Worm (Caenorhabditis elegans) whole organism, L4 larva: ENCODE measurements around the gene C33G3.4.

Source experiments
- F26F4.8 ChIP-seq: fragments of 200-800 bp; sonication (Bioruptor generic); conservative IDR thresholded peaks from 2 replicates; pipeline ENCODE4 v1.3.6; 2022; ENCODE audit warnings: missing genetic modification characterization, missing compliant biosample characterization
- F37D6.2 ChIP-seq: sonication (generic microtip); optimal IDR thresholded peaks from 2 replicates; lab custom pipeline; 2016; ENCODE audit warnings: mild to moderate bottlenecking, missing genetic modification characterization, missing compliant biosample characterization
- F49E8.2 ChIP-seq: sonication (generic microtip); optimal IDR thresholded peaks from 2 replicates; lab custom pipeline; 2016; ENCODE audit warnings: missing compliant biosample characterization, mild to moderate bottlenecking, missing genetic modification characterization, borderline replicate concordance
- T20F7.1 ChIP-seq: fragments of 200-800 bp; sonication (Bioruptor generic); optimal IDR thresholded peaks from 2 replicates; lab custom pipeline; 2018; ENCODE audit warnings: mild to moderate bottlenecking, missing genetic modification characterization, missing compliant biosample characterization
- T26A8.4 ChIP-seq: fragments of 200-800 bp; sonication (Bioruptor generic); IDR thresholded peaks from 2 replicates; pipeline ENCODE4 v1.3.6; 2022; ENCODE audit warnings: missing genetic modification characterization, missing compliant biosample characterization
- aha-1 ChIP-seq: fragments of 150-350 bp; peaks from one replicate; lab custom pipeline; 2014; ENCODE audit warnings: missing biosample characterization, missing genetic modification characterization
- aly-2 ChIP-seq: sonication (generic microtip); optimal IDR thresholded peaks from 2 replicates; lab custom pipeline; 2018; ENCODE audit warnings: missing biosample characterization, missing genetic modification characterization
- attf-4 ChIP-seq: sonication (generic microtip); optimal IDR thresholded peaks from 3 replicates; lab custom pipeline; 2017; ENCODE audit warnings: missing biosample characterization, missing genetic modification characterization
- cey-2 ChIP-seq: sonication (generic microtip); optimal IDR thresholded peaks from 3 replicates; lab custom pipeline; 2017; ENCODE audit warnings: missing genetic modification characterization, mild to moderate bottlenecking, missing compliant biosample characterization, antibody characterized with exemption, borderline replicate concordance; ENCODE audit not compliant: insufficient read depth
- ctbp-1 ChIP-seq: fragments of 200-800 bp; sonication (Bioruptor generic); IDR thresholded peaks from 2 replicates; pipeline ENCODE4 v1.3.6; 2022; ENCODE audit warnings: missing genetic modification reagents, missing genetic modification characterization, missing compliant biosample characterization
- daf-16 ChIP-seq, 3 experiments: sonication (generic microtip); optimal IDR thresholded peaks; 2 replicates each; lab custom pipeline; 2016 to 2017; ENCODE audit warnings: missing genetic modification characterization in 3 of 3, missing genetic modification reagents in 3 of 3, mild to moderate bottlenecking in 2 of 3, missing compliant biosample characterization in 2 of 3, missing biosample characterization in 1 of 3, moderate library complexity in 1 of 3
- dmd-6 ChIP-seq: fragments of 200-800 bp; sonication (Bioruptor generic); IDR thresholded peaks from 2 replicates; pipeline ENCODE4 v1.3.6; 2022; ENCODE audit warnings: missing genetic modification reagents, missing genetic modification characterization, missing compliant biosample characterization
- dmd-8 ChIP-seq: fragments of 200-800 bp; sonication (Bioruptor generic); IDR thresholded peaks from 2 replicates; pipeline ENCODE4 v1.3.6; 2022; ENCODE audit warnings: missing genetic modification characterization, missing compliant biosample characterization
- duxl-1 ChIP-seq: sonication (generic microtip); optimal IDR thresholded peaks from 2 replicates; lab custom pipeline; 2016; ENCODE audit warnings: mild to moderate bottlenecking, missing genetic modification characterization, moderate library complexity, missing compliant biosample characterization; ENCODE audit not compliant: poor library complexity
- egl-27 ChIP-seq: sonication (generic microtip); optimal IDR thresholded peaks from 3 replicates; lab custom pipeline; 2017; ENCODE audit warnings: missing biosample characterization, missing genetic modification reagents, missing genetic modification characterization
- egl-43 ChIP-seq: fragments of 200-800 bp; sonication (Bioruptor generic); IDR thresholded peaks from 2 replicates; pipeline ENCODE4 v1.3.6; 2022; ENCODE audit warnings: missing genetic modification reagents, missing genetic modification characterization, missing compliant biosample characterization
- gei-8 ChIP-seq: fragments of 200-800 bp; sonication (Bioruptor generic); optimal IDR thresholded peaks from 2 replicates; lab custom pipeline; 2018; ENCODE audit warnings: mild to moderate bottlenecking, missing genetic modification characterization, missing compliant biosample characterization
- hlh-11 ChIP-seq: fragments of 200-800 bp; sonication (Bioruptor generic); optimal IDR thresholded peaks from 2 replicates; lab custom pipeline; 2018; ENCODE audit warnings: mild to moderate bottlenecking, missing genetic modification characterization, missing compliant biosample characterization
- hlh-30 ChIP-seq: sonication (generic microtip); optimal IDR thresholded peaks from 2 replicates; lab custom pipeline; 2017; ENCODE audit warnings: antibody characterized with exemption, mild to moderate bottlenecking, missing genetic modification characterization, missing compliant biosample characterization; ENCODE audit not compliant: insufficient read depth
- hmg-1.1 ChIP-seq: fragments of 200-800 bp; sonication (Bioruptor generic); IDR thresholded peaks from 2 replicates; pipeline ENCODE4 v1.3.6; 2022; ENCODE audit warnings: missing genetic modification reagents, missing genetic modification characterization, missing compliant biosample characterization
- lim-7 ChIP-seq: fragments of 200-800 bp; sonication (Bioruptor generic); IDR thresholded peaks from 2 replicates; pipeline ENCODE4 v1.3.6; 2022; ENCODE audit warnings: missing genetic modification characterization, missing compliant biosample characterization
- lsy-2 ChIP-seq, 2 experiments: fragments of 150-350 bp in 1 of 2; sonication (generic microtip) in 1 of 2; optimal IDR thresholded peaks; 2 replicates each; lab custom pipeline; 2014 to 2017; ENCODE audit warnings: missing biosample characterization in 2 of 2, missing genetic modification characterization in 2 of 2
- mxl-2 ChIP-seq: fragments of 200-800 bp; sonication (Bioruptor generic); conservative IDR thresholded peaks from 2 replicates; pipeline ENCODE4 v1.3.6; 2022; ENCODE audit warnings: missing genetic modification reagents, missing genetic modification characterization, missing compliant biosample characterization
- nhr-102 ChIP-seq: sonication (generic microtip); optimal IDR thresholded peaks from 2 replicates; lab custom pipeline; 2016; ENCODE audit warnings: mild to moderate bottlenecking, missing genetic modification characterization, moderate library complexity, missing compliant biosample characterization
- nhr-11 ChIP-seq: fragments of 150-350 bp; optimal IDR thresholded peaks from 2 replicates; lab custom pipeline; 2014; ENCODE audit warnings: missing biosample characterization, missing genetic modification characterization
- nhr-41 ChIP-seq: fragments of 200-800 bp; sonication (Bioruptor generic); IDR thresholded peaks from 2 replicates; pipeline ENCODE4 v1.3.6; 2022; ENCODE audit warnings: missing genetic modification reagents, missing genetic modification characterization, missing compliant biosample characterization
- nhr-42 ChIP-seq: fragments of 200-800 bp; sonication (Bioruptor generic); IDR thresholded peaks from 2 replicates; pipeline ENCODE4 v1.3.6; 2022; ENCODE audit warnings: missing genetic modification characterization, missing compliant biosample characterization
- sdz-12 ChIP-seq: fragments of 200-800 bp; sonication (Bioruptor generic); optimal IDR thresholded peaks from 2 replicates; lab custom pipeline; 2018; ENCODE audit warnings: mild to moderate bottlenecking, missing genetic modification characterization, missing compliant biosample characterization
- snpc-4 ChIP-seq: fragments of 150-350 bp; optimal IDR thresholded peaks from 2 replicates; lab custom pipeline; 2014; ENCODE audit warnings: missing biosample characterization, missing genetic modification characterization
- tag-97 ChIP-seq: fragments of 200-800 bp; sonication (Bioruptor generic); IDR thresholded peaks from 2 replicates; pipeline ENCODE4 v1.3.6; 2022; ENCODE audit warnings: missing genetic modification characterization, missing compliant biosample characterization
- tra-1 ChIP-seq: fragments of 200-800 bp; sonication (Bioruptor generic); IDR thresholded peaks from 2 replicates; pipeline ENCODE4 v1.3.6; 2022; ENCODE audit warnings: missing genetic modification reagents, missing genetic modification characterization, missing compliant biosample characterization
- unc-39 ChIP-seq: sonication (generic microtip); optimal IDR thresholded peaks from 2 replicates; lab custom pipeline; 2017; ENCODE audit warnings: missing biosample characterization, missing genetic modification characterization
- unc-62 ChIP-seq, 3 experiments: fragments of 150-350 bp in 1 of 3; sonication (generic microtip); optimal IDR thresholded peaks in 2 of 3; peaks in 1 of 3; 1 replicate in 1 of 3; 2 replicates in 2 of 3; lab custom pipeline; 2014 to 2017; ENCODE audit warnings: missing biosample characterization in 3 of 3, missing genetic modification characterization in 3 of 3, missing genetic modification reagents in 3 of 3, missing genotype in 1 of 3
- vab-7 ChIP-seq: fragments of 200-800 bp; sonication (Bioruptor generic); IDR thresholded peaks from 2 replicates; pipeline ENCODE4 v1.3.6; 2022; ENCODE audit warnings: missing genetic modification reagents, missing genetic modification characterization, missing compliant biosample characterization
- zag-1 ChIP-seq: fragments of 150-350 bp; optimal IDR thresholded peaks from 2 replicates; lab custom pipeline; 2014; ENCODE audit warnings: missing biosample characterization, missing genetic modification characterization
- ztf-7 ChIP-seq: fragments of 150-350 bp; optimal IDR thresholded peaks from 2 replicates; lab custom pipeline; 2014; ENCODE audit warnings: missing biosample characterization, missing genetic modification characterization

C33G3.4 gene

ce11 chrX:14085208-14085607 lies 14.2 kb downstream of the C33G3.4 start, which contains the start of gene F16B12.1:
Gene F16B12.1, plus strand, starts transcription at chrX:14085508.
- no peak for TF ChIP-seq nhr-42 (GFP tag; lab: Robert Waterston, UW)
- TF ChIP-seq egl-43 (GFP tag; lab: Robert Waterston, UW) = no peak
- no peak for TF ChIP-seq aly-2 (tag; lab: Kevin White, UChicago)
- TF ChIP-seq lsy-2 (tag; optimal IDR thresholded peaks at IDR 0.05; lab: Kevin White, UChicago) = no peak
- no peak for TF ChIP-seq hlh-11 (tag; lab: Kevin White, UChicago)

- no peak for TF ChIP-seq T20F7.1
- TF ChIP-seq snpc-4 = no peak
- TF ChIP-seq gei-8 (GFP tag; lab: Kevin White, UChicago) = no peak
- TF ChIP-seq ctbp-1 = no peak
- TF ChIP-seq unc-39 = no peak
- no peak for TF ChIP-seq lim-7
- no peak for TF ChIP-seq nhr-41 (GFP tag; lab: Robert Waterston, UW)
- no peak for TF ChIP-seq tra-1 (GFP tag; lab: Robert Waterston, UW)
- no peak for TF ChIP-seq vab-7
- TF ChIP-seq attf-4 (tag; lab: Kevin White, UChicago) = no peak
- TF ChIP-seq nhr-102 = no peak
These were observed 19.1 kb downstream of the C33G3.4 start, which contains the start of gene dsl-4 for ce11 chrX:14090089-14090488. Gene dsl-4, plus strand, starts transcription at chrX:14090389.

DNA sequence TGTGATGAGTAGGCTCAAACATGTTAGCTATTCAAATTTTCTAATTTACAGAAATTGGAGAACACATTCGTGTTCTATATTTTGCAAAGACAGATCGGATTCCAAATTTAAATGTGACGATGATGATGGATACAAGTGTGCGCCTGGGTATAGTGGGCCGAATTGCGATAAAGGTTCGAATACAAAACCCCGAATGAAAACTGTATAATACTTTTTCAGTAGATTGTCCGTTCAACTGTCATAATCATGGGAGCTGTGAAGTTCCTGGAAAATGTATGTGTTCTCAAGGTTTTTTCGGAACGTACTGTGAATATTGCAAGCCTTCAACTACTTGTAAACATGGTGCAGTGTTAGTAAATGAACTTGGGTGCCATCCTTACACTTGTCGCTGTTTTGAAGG lies 20.0 kb downstream of the C33G3.4 start:
- TF ChIP-seq unc-62 (GFP tag; optimal IDR thresholded peaks at IDR 0.05 in 1 of 2; lab: Kevin White, UChicago) (peak in 1 of 2 experiments; percentile 84), unc-62 (tag; optimal IDR thresholded peaks at IDR 0.05; lab: Kevin White, UChicago) (no peak), daf-16 (GFP tag; optimal IDR thresholded peaks at IDR 0.05; lab: Kevin White, UChicago) (no peak), daf-16 (tag; optimal IDR thresholded peaks at IDR 0.05; lab: Kevin White, UChicago) (no peak)
- TF ChIP-seq, all 104 proteins: peak for 1

DNA sequence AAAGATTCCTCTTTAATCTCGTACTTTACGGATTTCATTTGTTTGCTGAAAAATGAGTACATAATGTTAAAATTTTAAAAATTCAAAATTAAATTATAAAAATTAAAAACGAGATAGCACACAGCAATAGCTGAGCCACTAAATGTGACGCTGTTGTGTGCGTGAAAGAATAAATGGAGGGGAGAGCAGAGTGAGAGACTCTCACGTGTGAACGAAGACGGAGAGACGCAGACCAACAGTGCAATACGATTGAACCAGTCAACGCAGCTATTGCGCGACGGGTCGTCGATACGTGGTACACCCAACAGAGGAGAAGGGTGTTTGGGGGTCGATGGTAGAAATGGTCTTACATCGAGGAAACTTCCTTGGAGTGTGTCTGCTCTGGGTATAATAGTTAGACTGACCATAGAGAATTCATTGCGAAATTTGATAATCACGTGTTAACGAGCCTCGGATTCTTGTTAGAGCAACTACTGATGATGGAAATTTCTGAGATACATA lies 27.7 kb downstream of the C33G3.4 start, which contains the start of gene F16B12.4:
Gene F16B12.4 (minus strand): TSS at position 51 of the 501 bp plus-strand sequence.
- TF ChIP-seq aha-1 = peak; percentile 96
- TF ChIP-seq lim-7 = no peak
- TF ChIP-seq duxl-1 = no peak
- TF ChIP-seq sdz-12 (GFP tag; lab: Kevin White, UChicago) = no peak
- TF ChIP-seq F37D6.2 (tag; lab: Kevin White, UChicago) = no peak
- TF ChIP-seq F26F4.8 (GFP tag; lab: Robert Waterston, UW) = no peak
- peak; percentile 66 for TF ChIP-seq hlh-30 (tag; lab: Kevin White, UChicago)
- no peak for TF ChIP-seq mxl-2
- TF ChIP-seq ztf-7 (tag; lab: Kevin White, UChicago) = no peak
- peak; percentile 53 for TF ChIP-seq hmg-1.1 (GFP tag; lab: Robert Waterston, UW)
- no peak for TF ChIP-seq tag-97
- no peak for TF ChIP-seq nhr-11 (tag; lab: Kevin White, UChicago)
- no peak for TF ChIP-seq zag-1 (tag; lab: Kevin White, UChicago)
- no peak for TF ChIP-seq T26A8.4 (GFP tag; lab: Robert Waterston, UW)
- TF ChIP-seq dmd-6 (GFP tag; lab: Robert Waterston, UW) = no peak
- TF ChIP-seq dmd-8 (GFP tag; lab: Robert Waterston, UW) = peak; percentile 52; the same call in 1 of the 2 replicates
- no peak for TF ChIP-seq cey-2 (tag; lab: Kevin White, UChicago)
- no peak for TF ChIP-seq egl-27
- TF ChIP-seq F49E8.2 (tag; lab: Kevin White, UChicago) = no peak
